ENCODE assay signal across 4 worm cellular contexts in genomic region chrIV:11952612-11953299, ce11.
TF ChIP-seq lines count a peak whose summit lies in the region.

Gene gdh-1 (plus strand): TSS chrIV:11953249.

TF ChIP-seq in whole organism, L1 larva, 84 proteins besides CTCF, POLR2A, EP300 and RAD21 (continued from another document):
- TF ChIP-seq efl-3 (GFP tag; optimal IDR thresholded peaks at IDR 0.05; lab: Kevin White, UChicago) (no peak), dpl-1 (GFP tag; optimal IDR thresholded peaks at IDR 0.05; lab: Kevin White, UChicago) (peak in 2 of 3 experiments; percentile 21 to 44), nhr-19 (GFP tag; conservative IDR thresholded peaks at IDR 0.05; lab: Robert Waterston, UW) (peak; percentile 41), nhr-77 (tag; optimal IDR thresholded peaks at IDR 0.05; lab: Kevin White, UChicago) (peak; percentile 62), elt-2 (tag; optimal IDR thresholded peaks at IDR 0.05; lab: Kevin White, UChicago) (peak; percentile 7), mep-1 (tag; optimal IDR thresholded peaks at IDR 0.05; lab: Kevin White, UChicago) (peak; percentile 62), grh-1 (GFP tag; IDR thresholded peaks at IDR 0.05; lab: Robert Waterston, UW) (no peak), lin-13 (GFP tag; optimal IDR thresholded peaks at IDR 0.05; lab: Kevin White, UChicago) (no peak), jun-1 (tag; optimal IDR thresholded peaks at IDR 0.05; lab: Kevin White, UChicago) (peak; percentile 3), tlp-1 (tag; optimal IDR thresholded peaks at IDR 0.05; lab: Kevin White, UChicago) (no peak), elt-3 (tag; optimal IDR thresholded peaks at IDR 0.05; lab: Kevin White, UChicago) (no peak), nhr-20 (tag; optimal IDR thresholded peaks at IDR 0.05; lab: Kevin White, UChicago) (peak; percentile 73), nhr-84 (tag; optimal IDR thresholded peaks at IDR 0.05; lab: Kevin White, UChicago) (no peak), egl-27 (tag; optimal IDR thresholded peaks at IDR 0.05; lab: Kevin White, UChicago) (no peak), nhr-85 (tag; lab: Kevin White, UChicago) (peak; percentile 81), fos-1 (tag; optimal IDR thresholded peaks at IDR 0.05; lab: Kevin White, UChicago) (peak; percentile 39), efl-1 (optimal IDR thresholded peaks at IDR 0.05; lab: Kevin White, UChicago) (peak; percentile 21 to 46), efl-1 (GFP tag; optimal IDR thresholded peaks at IDR 0.05 in 1 of 2; lab: Kevin White, UChicago) (peak in 1 of 2 experiments; percentile 86), egl-13 (tag; optimal IDR thresholded peaks at IDR 0.05; lab: Kevin White, UChicago) (no peak), skn-1 (tag; optimal IDR thresholded peaks at IDR 0.05; lab: Kevin White, UChicago) (peak; percentile 60), snu-23 (GFP tag; optimal IDR thresholded peaks at IDR 0.05; lab: Kevin White, UChicago) (peak; percentile 60)

TF ChIP-seq in whole organism, L2 larva, 48 proteins besides CTCF, POLR2A, EP300 and RAD21 (continued from another document):
- peak; percentile 52 for TF ChIP-seq C34F6.9 (tag; optimal IDR thresholded peaks at IDR 0.05; lab: Kevin White, UChicago)
- no peak for TF ChIP-seq mbf-1 (tag; optimal IDR thresholded peaks at IDR 0.05; lab: Kevin White, UChicago)
- peak; percentile 50 for TF ChIP-seq fos-1 (tag; optimal IDR thresholded peaks at IDR 0.05; lab: Kevin White, UChicago)
- TF ChIP-seq crh-2 (tag; optimal IDR thresholded peaks at IDR 0.05; lab: Kevin White, UChicago), result peak; percentile 59
- TF ChIP-seq nhr-25 (tag; optimal IDR thresholded peaks at IDR 0.05; lab: Kevin White, UChicago), result peak; percentile 73
- TF ChIP-seq mdl-1 (tag; optimal IDR thresholded peaks at IDR 0.05; lab: Kevin White, UChicago), result peak in 1 of 2 experiments; percentile 5
- TF ChIP-seq ztf-4 (tag; optimal IDR thresholded peaks at IDR 0.05; lab: Kevin White, UChicago), result no peak
- peak; percentile 16 for TF ChIP-seq lsy-2 (tag; optimal IDR thresholded peaks at IDR 0.05; lab: Kevin White, UChicago)
- peak; percentile 33 for TF ChIP-seq gmeb-1 (tag; optimal IDR thresholded peaks at IDR 0.05; lab: Kevin White, UChicago)

TF ChIP-seq in whole organism, L3 larva, 47 proteins besides CTCF, POLR2A, EP300 and RAD21 (continued from another document):
- TF ChIP-seq unc-62 (GFP tag; optimal IDR thresholded peaks at IDR 0.05; lab: Kevin White, UChicago) (no peak), ZK546.5 (tag; optimal IDR thresholded peaks at IDR 0.05; lab: Kevin White, UChicago) (no peak), tbx-2 (tag; optimal IDR thresholded peaks at IDR 0.05; lab: Kevin White, UChicago) (no peak), R02D3.7 (tag; optimal IDR thresholded peaks at IDR 0.05; lab: Kevin White, UChicago) (no peak), unc-39 (tag; optimal IDR thresholded peaks at IDR 0.05; lab: Kevin White, UChicago) (no peak), ceh-9 (tag; optimal IDR thresholded peaks at IDR 0.05; lab: Kevin White, UChicago) (no peak)
TF ChIP-seq in whole organism, L3 larva: peak in this region for 8.

TF ChIP-seq in whole organism, L4 larva, 104 proteins besides CTCF, POLR2A, EP300 and RAD21 (continued from another document):
- TF ChIP-seq snpc-1.2 (GFP tag; IDR thresholded peaks at IDR 0.05; lab: Robert Waterston, UW) (0 out of 2 replicates have a peak, but pooled peaks have one; percentile 15), F49E8.2 (tag; optimal IDR thresholded peaks at IDR 0.05; lab: Kevin White, UChicago; ENCODE audit: borderline replicate concordance) (no peak), hlh-30 (tag; optimal IDR thresholded peaks at IDR 0.05; lab: Kevin White, UChicago; ENCODE audit: insufficient read depth) (peak; percentile 24), aha-1 (tag; lab: Kevin White, UChicago) (peak; percentile 93), egl-27 (tag; optimal IDR thresholded peaks at IDR 0.05; lab: Kevin White, UChicago) (no peak), nhr-28 (tag; optimal IDR thresholded peaks at IDR 0.05; lab: Kevin White, UChicago) (peak; percentile 74), ceh-20 (GFP tag; IDR thresholded peaks at IDR 0.05; lab: Robert Waterston, UW) (0 out of 2 replicates have a peak, but pooled peaks have one; percentile 23), lsy-2 (tag; optimal IDR thresholded peaks at IDR 0.05; lab: Kevin White, UChicago) (peak in 1 of 2 experiments; percentile 56), nhr-76 (tag; optimal IDR thresholded peaks at IDR 0.05; lab: Kevin White, UChicago) (no peak), dve-1 (tag; optimal IDR thresholded peaks at IDR 0.05; lab: Kevin White, UChicago; ENCODE audit: insufficient read depth) (peak; percentile 57), ztf-11 (tag; optimal IDR thresholded peaks at IDR 0.05; lab: Kevin White, UChicago) (no peak)
TF ChIP-seq in whole organism, L4 larva: peak in this region for 16.
